Worm (Caenorhabditis elegans) whole organism, L2 larva: ENCODE measurements around the gene srw-61.

Experiments
- R02D3.7 ChIP-seq: fragments of 150-350 bp; optimal IDR thresholded peaks from 2 replicates; lab custom pipeline; 2014; ENCODE audit warnings: missing biosample characterization, missing genetic modification characterization
- ZK546.5 ChIP-seq: sonication (generic microtip); optimal IDR thresholded peaks from 2 replicates; lab custom pipeline; 2017; ENCODE audit warnings: missing biosample characterization, missing genetic modification characterization
- ama-1 ChIP-seq: fragments of 150-350 bp; optimal IDR thresholded peaks from 2 replicates; lab custom pipeline; 2018; ENCODE audit warnings: inconsistent platforms
- elt-1 ChIP-seq: fragments of 150-350 bp; optimal IDR thresholded peaks from 2 replicates; lab custom pipeline; 2014; ENCODE audit warnings: missing biosample characterization, missing genetic modification characterization
- elt-3 ChIP-seq: sonication (generic microtip); optimal IDR thresholded peaks from 2 replicates; lab custom pipeline; 2017; ENCODE audit warnings: missing biosample characterization, missing genetic modification characterization
- nhr-12 ChIP-seq: fragments of 150-350 bp; optimal IDR thresholded peaks from 2 replicates; lab custom pipeline; 2014; ENCODE audit warnings: missing biosample characterization, missing genetic modification characterization
- nhr-25 ChIP-seq: fragments of 150-350 bp; sonication (generic microtip); optimal IDR thresholded peaks from 3 replicates; lab custom pipeline; 2014; ENCODE audit warnings: missing biosample characterization, missing genetic modification characterization
- nhr-77 ChIP-seq: fragments of 150-350 bp; optimal IDR thresholded peaks from 2 replicates; lab custom pipeline; 2014; ENCODE audit warnings: missing biosample characterization, missing genetic modification characterization
- skn-1 ChIP-seq: sonication (generic microtip); optimal IDR thresholded peaks from 2 replicates; lab custom pipeline; 2017; ENCODE audit warnings: missing biosample characterization, missing genetic modification characterization
- unc-62 ChIP-seq: fragments of 150-350 bp; optimal IDR thresholded peaks from 2 replicates; lab custom pipeline; 2014; ENCODE audit warnings: missing biosample characterization, missing genetic modification reagents, missing genetic modification characterization
- ztf-11 ChIP-seq: sonication (generic microtip); optimal IDR thresholded peaks from 2 replicates; lab custom pipeline; 2017; ENCODE audit warnings: missing biosample characterization, missing genetic modification characterization

ce11 chrIV:16236827-16237226 is 1.6 kb downstream of the srw-61 start:
- TF ChIP-seq nhr-12 (no peak), ZK546.5 (no peak), skn-1 (tag; lab: Kevin White, UChicago) (no peak), unc-62 (GFP tag; lab: Kevin White, UChicago) (no peak), nhr-25 (tag; lab: Kevin White, UChicago) (no peak), elt-3 (tag; lab: Kevin White, UChicago) (no peak), ztf-11 (no peak), R02D3.7 (no peak), ama-1 (lab: Kevin White, UChicago) (no peak), nhr-77 (no peak), elt-1 (tag; lab: Kevin White, UChicago) (no peak)
